Worm (Caenorhabditis elegans): Measurements from ENCODE around the gene T07H3.7.

- TF ChIP-seq pqm-1 (tag; optimal IDR thresholded peaks at IDR 0.05) (no peak), nhr-23 (tag; optimal IDR thresholded peaks at IDR 0.05) (no peak), ama-1 (optimal IDR thresholded peaks at IDR 0.05) (no peak), fkh-10 (GFP tag; optimal IDR thresholded peaks at IDR 0.05) (no peak), elt-3 (tag; optimal IDR thresholded peaks at IDR 0.05) (no peak), ceh-28 (tag; optimal IDR thresholded peaks at IDR 0.05) (no peak)
These were observed 16.3 kb upstream of the T07H3.7 start, which contains the start of gene bath-33 for ce11 chrII:1606079-1606478.

Measured in whole organism, L3 larva.